Fruit fly (Drosophila melanogaster) whole organism, adult: ENCODE measurements around the gene Chd64.

Experiments used
- CG11617 ChIP-seq: fragments of 200-800 bp; sonication (Bioruptor generic); optimal IDR thresholded peaks from 2 replicates; lab custom pipeline; 2017; ENCODE audit warnings: mild to moderate bottlenecking, missing biosample characterization, missing genetic modification reagents, missing genetic modification characterization
- CG12768 ChIP-seq: fragments of 200-800 bp; sonication (Bioruptor generic); optimal IDR thresholded peaks from 2 replicates; lab custom pipeline; 2017; ENCODE audit warnings: missing biosample characterization, missing genetic modification characterization, mild to moderate bottlenecking, moderate library complexity, missing genetic modification reagents
- CG14711 ChIP-seq: fragments of 200-800 bp; sonication (Bioruptor generic); optimal IDR thresholded peaks from 2 replicates; lab custom pipeline; 2018; ENCODE audit warnings: missing biosample characterization, mild to moderate bottlenecking, missing genetic modification characterization, moderate library complexity
- CG1620 ChIP-seq: fragments of 200-800 bp; sonication (Bioruptor generic); optimal IDR thresholded peaks from 2 replicates; lab custom pipeline; 2016; ENCODE audit warnings: missing biosample characterization, missing genetic modification characterization
- CG33017 ChIP-seq: fragments of 200-800 bp; sonication (Bioruptor generic); optimal IDR thresholded peaks from 2 replicates; lab custom pipeline; 2018; ENCODE audit warnings: missing biosample characterization, mild to moderate bottlenecking, missing genetic modification characterization, moderate library complexity
- CG5204 ChIP-seq: fragments of 200-800 bp; sonication (Bioruptor generic); optimal IDR thresholded peaks from 2 replicates; lab custom pipeline; 2016; ENCODE audit warnings: missing biosample characterization, missing genetic modification characterization
- CG7045 ChIP-seq: fragments of 200-800 bp; sonication (Bioruptor generic); optimal IDR thresholded peaks from 2 replicates; lab custom pipeline; 2017; ENCODE audit warnings: missing biosample characterization, mild to moderate bottlenecking, missing genetic modification characterization
- CG7101 ChIP-seq: fragments of 200-800 bp; sonication (Bioruptor generic); optimal IDR thresholded peaks from 2 replicates; lab custom pipeline; 2018; ENCODE audit warnings: missing biosample characterization, mild to moderate bottlenecking, missing genetic modification characterization, moderate library complexity
- Clk ChIP-seq: fragments of 200-800 bp; sonication (Bioruptor generic); optimal IDR thresholded peaks from 2 replicates; lab custom pipeline; 2017; ENCODE audit warnings: missing biosample characterization, missing genetic modification characterization
- Crg-1 ChIP-seq: fragments of 200-800 bp; sonication (Bioruptor generic); optimal IDR thresholded peaks from 2 replicates; lab custom pipeline; 2016; ENCODE audit warnings: missing biosample characterization, missing genetic modification characterization
- Hr96 ChIP-seq: fragments of 200-800 bp; sonication (Bioruptor generic); optimal IDR thresholded peaks from 2 replicates; lab custom pipeline; 2016; ENCODE audit warnings: missing biosample characterization, missing genetic modification characterization
- Mnt ChIP-seq: fragments of 200-800 bp; sonication (Bioruptor generic); optimal IDR thresholded peaks from 2 replicates; lab custom pipeline; 2016; ENCODE audit warnings: missing biosample characterization, mild to moderate bottlenecking, missing genetic modification characterization
- bab1 ChIP-seq: fragments of 200-800 bp; sonication (Bioruptor generic); optimal IDR thresholded peaks from 3 replicates; lab custom pipeline; 2019; ENCODE audit warnings: missing biosample characterization, mild to moderate bottlenecking, missing genetic modification characterization, moderate library complexity
- cic ChIP-seq: fragments of 200-800 bp; sonication (Bioruptor generic); optimal IDR thresholded peaks from 2 replicates; lab custom pipeline; 2017; ENCODE audit warnings: missing biosample characterization, mild to moderate bottlenecking, missing genetic modification characterization, moderate library complexity
- cnc ChIP-seq, 2 experiments: fragments of >200 bp; optimal IDR thresholded peaks; 2 replicates each; lab custom pipeline; 2017
- kay ChIP-seq: fragments of 200-800 bp; sonication (Bioruptor generic); peaks from one replicate; lab custom pipeline; 2016; ENCODE audit warnings: missing biosample characterization, missing genetic modification characterization, borderline replicate concordance
- ovo ChIP-seq: fragments of 200-800 bp; sonication (Bioruptor generic); optimal IDR thresholded peaks from 2 replicates; lab custom pipeline; 2016; ENCODE audit warnings: missing biosample characterization, missing genetic modification characterization
- pad ChIP-seq: fragments of 200-800 bp; sonication (Bioruptor generic); optimal IDR thresholded peaks from 3 replicates; lab custom pipeline; 2017; ENCODE audit warnings: missing biosample characterization, missing genetic modification characterization, mild to moderate bottlenecking, moderate library complexity, missing genetic modification reagents
- tj ChIP-seq: fragments of 200-800 bp; sonication (Bioruptor generic); optimal IDR thresholded peaks from 3 replicates; lab custom pipeline; 2017; ENCODE audit warnings: missing biosample characterization, mild to moderate bottlenecking, missing genetic modification characterization, moderate library complexity
- toe ChIP-seq: fragments of 200-800 bp; sonication (Bioruptor generic); optimal IDR thresholded peaks from 2 replicates; lab custom pipeline; 2016; ENCODE audit warnings: missing biosample characterization, missing genetic modification characterization

Chd64 gene

DNA sequence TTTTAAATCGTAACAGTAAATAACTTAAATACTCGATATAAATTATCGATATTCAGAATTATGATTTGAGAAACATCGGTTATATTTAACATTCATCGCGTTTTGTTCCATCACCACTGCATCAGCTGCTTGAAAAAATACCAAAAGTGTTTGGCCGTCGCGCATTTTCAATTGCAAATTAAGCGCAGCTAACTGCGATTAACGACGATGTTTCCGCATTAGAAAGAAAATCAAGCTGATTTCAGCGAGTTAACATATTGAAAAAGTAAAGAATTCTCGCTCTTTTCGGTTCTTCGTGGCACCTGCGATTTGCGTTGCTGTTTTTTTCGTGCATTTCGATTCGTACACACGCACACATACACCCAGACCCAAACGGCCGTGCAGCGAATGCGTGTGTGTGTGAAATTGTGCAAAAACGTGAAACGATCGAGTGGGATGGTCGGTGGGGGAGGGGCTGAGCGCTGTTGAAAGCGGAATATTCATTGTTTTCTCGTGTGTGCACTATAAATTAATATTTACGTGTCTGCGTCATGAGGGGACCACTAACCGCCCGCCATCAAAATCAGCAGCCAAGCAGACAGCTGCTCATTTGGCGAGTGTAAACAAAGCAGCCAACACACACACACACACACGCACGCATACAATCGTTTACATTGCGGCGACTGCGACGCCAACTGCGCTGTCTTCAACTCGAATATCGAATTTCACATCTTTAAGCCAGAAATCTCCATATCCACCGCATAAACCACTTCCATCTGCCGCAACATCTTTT lies 13.9 kb downstream of the Chd64 start, which contains the start of gene Ack:
Ack (plus strand) TSS at position 115 of the 772 bp plus-strand sequence.
- TF ChIP-seq CG11617 (GFP tag; lab: Kevin White, UChicago) (peak; percentile 51), cnc (optimal IDR thresholded peaks at IDR 0.05; lab: Kevin White, UChicago) (no peak), pad (GFP tag; lab: Kevin White, UChicago) (no peak), CG12768 (GFP tag; lab: Kevin White, UChicago) (peak; percentile 45), Hr96 (no peak), Clk (peak; percentile 32), CG7101 (tag; lab: Kevin White, UChicago) (no peak), toe (peak; percentile 16), kay (no peak), Crg-1 (GFP tag; lab: Kevin White, UChicago) (no peak), ovo (GFP tag; lab: Kevin White, UChicago) (no peak), CG7045 (GFP tag; lab: Kevin White, UChicago) (no peak), CG1620 (GFP tag; lab: Kevin White, UChicago) (no peak), bab1 (GFP tag; lab: Kevin White, UChicago) (peak; percentile 76), tj (GFP tag; lab: Kevin White, UChicago) (peak; percentile 37), Mnt (GFP tag; lab: Kevin White, UChicago) (peak; percentile 79), cic (GFP tag; lab: Kevin White, UChicago) (peak; percentile 58)

DNA sequence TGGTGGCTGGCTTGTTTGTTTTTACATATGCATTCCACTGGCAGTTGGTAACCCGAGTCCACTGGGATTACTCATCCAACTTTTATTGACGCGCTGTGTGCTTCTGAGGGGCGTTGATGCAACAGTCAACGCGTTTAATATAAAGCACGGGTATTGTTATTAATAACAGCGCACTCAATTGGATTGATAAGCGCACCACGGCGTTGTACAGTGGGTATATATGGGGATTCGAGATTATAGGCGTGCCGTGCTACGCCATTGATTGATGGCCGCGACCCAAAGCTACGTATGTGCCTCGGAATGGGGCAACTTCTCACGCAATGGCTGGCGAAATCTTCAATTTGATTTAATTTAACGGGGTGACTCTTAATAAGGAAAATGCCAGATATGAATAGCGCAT lies 15.1 kb downstream of the Chd64 start:
- no peak for TF ChIP-seq ovo (GFP tag; lab: Kevin White, UChicago)
- TF ChIP-seq Crg-1 (GFP tag; lab: Kevin White, UChicago): no peak
- TF ChIP-seq kay: peak; percentile 94
- no peak for TF ChIP-seq CG33017 (tag; lab: Kevin White, UChicago)
- TF ChIP-seq cic (GFP tag; lab: Kevin White, UChicago): peak; percentile 72
- TF ChIP-seq CG12768 (GFP tag; lab: Kevin White, UChicago): peak; percentile 35

dm6 chr3L:4103258-4104247 lies 18.6 kb downstream of the Chd64 start, which contains the start of gene Fit1:
Gene Fit1, plus strand, starts transcription at chr3L:4103564.
- TF ChIP-seq bab1 (GFP tag; lab: Kevin White, UChicago): no peak
- no peak for TF ChIP-seq CG7101 (tag; lab: Kevin White, UChicago)
- TF ChIP-seq CG1620 (GFP tag; lab: Kevin White, UChicago): no peak
- TF ChIP-seq cic (GFP tag; lab: Kevin White, UChicago): peak; percentile 95
- peak; percentile 60 for TF ChIP-seq CG11617 (GFP tag; lab: Kevin White, UChicago)
- peak; percentile 76 for TF ChIP-seq Mnt (GFP tag; lab: Kevin White, UChicago)
- TF ChIP-seq Crg-1 (GFP tag; lab: Kevin White, UChicago): peak; percentile 47
- TF ChIP-seq Clk: no peak
- no peak for TF ChIP-seq CG5204 (GFP tag; lab: Kevin White, UChicago)
- TF ChIP-seq cnc (optimal IDR thresholded peaks at IDR 0.05; lab: Kevin White, UChicago): no peak
- TF ChIP-seq CG33017 (tag; lab: Kevin White, UChicago): no peak
- TF ChIP-seq CG12768 (GFP tag; lab: Kevin White, UChicago): peak; percentile 85
- no peak for TF ChIP-seq toe
- peak; percentile 51 for TF ChIP-seq ovo (GFP tag; lab: Kevin White, UChicago)
- peak; percentile 37 for TF ChIP-seq pad (GFP tag; lab: Kevin White, UChicago)
- no peak for TF ChIP-seq CG14711 (tag; lab: Kevin White, UChicago)
- TF ChIP-seq kay: peak; percentile 69
- peak; percentile 22 for TF ChIP-seq Hr96
- TF ChIP-seq tj (GFP tag; lab: Kevin White, UChicago): peak; percentile 43
- TF ChIP-seq CG7045 (GFP tag; lab: Kevin White, UChicago): peak; percentile 21

DNA sequence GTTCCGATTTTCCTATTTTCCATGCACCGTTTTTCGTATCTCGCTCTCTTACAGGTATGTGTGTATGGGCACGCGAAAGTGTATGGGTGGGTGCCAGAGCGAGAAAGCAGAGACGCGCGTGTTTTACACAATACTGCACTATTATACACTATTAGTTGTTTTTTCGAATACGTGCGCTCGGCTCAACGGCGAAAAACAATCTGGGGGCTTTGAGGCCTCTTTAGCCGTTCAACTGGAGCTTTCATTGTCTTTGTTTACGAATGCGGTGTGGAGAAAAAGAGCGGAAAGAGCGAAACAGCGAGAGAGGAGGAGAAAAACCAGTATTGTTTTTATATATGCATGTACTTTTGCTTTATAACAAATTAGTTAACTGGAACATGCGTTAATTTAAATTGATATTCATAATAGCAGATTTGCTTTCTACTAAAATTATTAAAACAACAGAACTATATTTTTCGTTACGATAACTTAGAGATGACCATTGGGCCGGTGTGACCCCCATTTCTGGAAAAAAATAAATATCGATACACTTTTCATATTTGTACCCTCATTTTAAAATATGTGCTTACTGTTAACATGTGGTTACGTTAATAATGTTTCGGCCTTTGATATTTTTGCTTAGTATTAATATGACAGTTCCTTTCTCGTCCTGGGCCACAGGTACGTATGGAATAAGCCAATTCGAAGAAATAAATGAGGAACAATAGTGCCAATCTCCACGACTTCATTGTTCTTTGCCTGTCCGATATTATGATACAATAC lies 19.5 kb downstream of the Chd64 start, which contains the start of gene CG14995:
CG14995 (minus strand) TSS at position 761 of the 762 bp plus-strand sequence.
- TF ChIP-seq CG1620 (GFP tag; lab: Kevin White, UChicago) (no peak), CG7101 (tag; lab: Kevin White, UChicago) (peak; percentile 39), kay (peak; percentile 93), Clk (peak; percentile 25), Crg-1 (GFP tag; lab: Kevin White, UChicago) (no peak), bab1 (GFP tag; lab: Kevin White, UChicago) (peak; percentile 67), tj (GFP tag; lab: Kevin White, UChicago) (peak; percentile 41), CG14711 (tag; lab: Kevin White, UChicago) (peak; percentile 33), CG33017 (tag; lab: Kevin White, UChicago) (peak; percentile 39), pad (GFP tag; lab: Kevin White, UChicago) (peak; percentile 36), cic (GFP tag; lab: Kevin White, UChicago) (peak; percentile 98), CG12768 (GFP tag; lab: Kevin White, UChicago) (peak; percentile 33), CG7045 (GFP tag; lab: Kevin White, UChicago) (no peak), toe (peak; percentile 25), CG5204 (GFP tag; lab: Kevin White, UChicago) (no peak), Mnt (GFP tag; lab: Kevin White, UChicago) (peak; percentile 94), CG11617 (GFP tag; lab: Kevin White, UChicago) (no peak), ovo (GFP tag; lab: Kevin White, UChicago) (peak; percentile 38), Hr96 (peak; percentile 11), cnc (optimal IDR thresholded peaks at IDR 0.05; lab: Kevin White, UChicago) (no peak)
